Worm (Caenorhabditis elegans) whole organism, mixed stage, embryonic: ENCODE measurements around the gene B0310.2.

ENCODE experiments used
- blmp-1 ChIP-seq: fragments of 150-350 bp; optimal IDR thresholded peaks from 2 replicates; lab custom pipeline; 2014; ENCODE audit warnings: missing biosample characterization, missing genetic modification characterization
- ceh-39 ChIP-seq: fragments of 150-350 bp; optimal IDR thresholded peaks from 2 replicates; lab custom pipeline; 2014; ENCODE audit warnings: missing biosample characterization, missing genetic modification characterization
- ceh-43 ChIP-seq: fragments of 200-800 bp; sonication (Bioruptor generic); optimal IDR thresholded peaks from 2 replicates; lab custom pipeline; 2018; ENCODE audit warnings: mild to moderate bottlenecking, missing genetic modification characterization, moderate library complexity, missing compliant biosample characterization
- ces-1 ChIP-seq: fragments of 150-350 bp; optimal IDR thresholded peaks from 2 replicates; lab custom pipeline; 2014; ENCODE audit warnings: missing biosample characterization, missing genetic modification reagents, missing genetic modification characterization
- cnd-1 ChIP-seq: fragments of 200-800 bp; sonication (Bioruptor generic); optimal IDR thresholded peaks from 2 replicates; lab custom pipeline; 2018; ENCODE audit warnings: mild to moderate bottlenecking, missing genetic modification characterization, missing compliant biosample characterization
- drap-1 ChIP-seq: fragments of 200-800 bp; sonication (Bioruptor generic); optimal IDR thresholded peaks from 3 replicates; lab custom pipeline; 2018; ENCODE audit warnings: mild to moderate bottlenecking, missing genetic modification characterization, missing compliant biosample characterization
- elt-1 ChIP-seq: sonication (generic microtip); optimal IDR thresholded peaks from 2 replicates; lab custom pipeline; 2017; ENCODE audit warnings: missing genetic modification characterization, mild to moderate bottlenecking, missing compliant biosample characterization, antibody characterized with exemption, moderate library complexity, borderline replicate concordance; ENCODE audit not compliant: insufficient read depth
- elt-3 ChIP-seq: fragments of 150-350 bp; optimal IDR thresholded peaks from 2 replicates; lab custom pipeline; 2014; ENCODE audit warnings: missing biosample characterization, missing genetic modification characterization
- flh-1 ChIP-seq: fragments of 200-800 bp; sonication (Bioruptor generic); optimal IDR thresholded peaks from 2 replicates; lab custom pipeline; 2018; ENCODE audit warnings: mild to moderate bottlenecking, missing genetic modification characterization, moderate library complexity, missing compliant biosample characterization
- hlh-1 ChIP-seq: fragments of 150-350 bp; optimal IDR thresholded peaks from 2 replicates; lab custom pipeline; 2014; ENCODE audit warnings: missing biosample characterization, missing genetic modification reagents, missing genetic modification characterization
- lin-13 ChIP-seq: fragments of 150-350 bp; optimal IDR thresholded peaks from 2 replicates; lab custom pipeline; 2014; ENCODE audit warnings: missing biosample characterization, missing genetic modification characterization
- lin-32 ChIP-seq: fragments of 200-800 bp; sonication (Bioruptor generic); optimal IDR thresholded peaks from 2 replicates; lab custom pipeline; 2018; ENCODE audit warnings: mild to moderate bottlenecking, missing genetic modification characterization, missing compliant biosample characterization
- lsy-2 ChIP-seq: fragments of 150-350 bp; optimal IDR thresholded peaks from 2 replicates; lab custom pipeline; 2014; ENCODE audit warnings: missing biosample characterization, missing genetic modification characterization
- mab-5 ChIP-seq: fragments of 150-350 bp; optimal IDR thresholded peaks from 2 replicates; lab custom pipeline; 2014; ENCODE audit warnings: missing biosample characterization, missing genetic modification characterization
- mep-1 ChIP-seq: fragments of 150-350 bp; optimal IDR thresholded peaks from 2 replicates; lab custom pipeline; 2017; ENCODE audit warnings: missing biosample characterization, missing genetic modification reagents, missing genetic modification characterization, inconsistent platforms
- nhr-2 ChIP-seq: fragments of 150-350 bp; optimal IDR thresholded peaks from 2 replicates; lab custom pipeline; 2014; ENCODE audit warnings: missing biosample characterization, missing genetic modification characterization
- nhr-237 ChIP-seq: fragments of 150-350 bp; optimal IDR thresholded peaks from 2 replicates; lab custom pipeline; 2014; ENCODE audit warnings: missing biosample characterization, missing genetic modification characterization
- nhr-28 ChIP-seq: fragments of 150-350 bp; optimal IDR thresholded peaks from 2 replicates; lab custom pipeline; 2014; ENCODE audit warnings: missing biosample characterization, missing genetic modification characterization
- pha-4 ChIP-seq: fragments of 150-350 bp; optimal IDR thresholded peaks from 2 replicates; lab custom pipeline; 2018; ENCODE audit warnings: missing biosample characterization, missing genetic modification reagents, missing genetic modification characterization
- sem-2 ChIP-seq: fragments of 200-800 bp; sonication (Bioruptor generic); optimal IDR thresholded peaks from 2 replicates; lab custom pipeline; 2018; ENCODE audit warnings: mild to moderate bottlenecking, missing genetic modification characterization, missing compliant biosample characterization
- snpc-4 ChIP-seq: fragments of 150-350 bp; optimal IDR thresholded peaks from 2 replicates; lab custom pipeline; 2014; ENCODE audit warnings: missing biosample characterization, missing genetic modification characterization
- sptf-1 ChIP-seq: sonication (generic microtip); optimal IDR thresholded peaks from 2 replicates; lab custom pipeline; 2017; ENCODE audit warnings: mild to moderate bottlenecking, missing genetic modification characterization, moderate library complexity, missing compliant biosample characterization
- unc-120 ChIP-seq: sonication (generic microtip); optimal IDR thresholded peaks from 2 replicates; lab custom pipeline; 2017; ENCODE audit warnings: missing genetic modification characterization, missing compliant biosample characterization; ENCODE audit not compliant: poor library complexity, severe bottlenecking
- unc-39 ChIP-seq: fragments of 150-350 bp; optimal IDR thresholded peaks from 2 replicates; lab custom pipeline; 2014; ENCODE audit warnings: missing biosample characterization, missing genetic modification characterization
- unc-62 ChIP-seq: fragments of 150-350 bp; optimal IDR thresholded peaks from 2 replicates; lab custom pipeline; 2014; ENCODE audit warnings: missing biosample characterization, missing genetic modification reagents, missing genetic modification characterization
- zip-8 ChIP-seq: fragments of 150-350 bp; optimal IDR thresholded peaks from 2 replicates; lab custom pipeline; 2014; ENCODE audit warnings: missing biosample characterization, missing genetic modification characterization
- ztf-11 ChIP-seq: fragments of 150-350 bp; optimal IDR thresholded peaks from 2 replicates; lab custom pipeline; 2014; ENCODE audit warnings: missing biosample characterization, missing genetic modification characterization

Gene B0310.2

ce11 chrX:520881-521280 lies 14.1 kb upstream of the B0310.2 start, which contains the start of gene B0310.3:
Gene B0310.3 (minus strand): TSS chrX:520981.
- no peak for TF ChIP-seq ztf-11 (tag; lab: Kevin White, UChicago)
- TF ChIP-seq, all 35 proteins: peak for 0

- TF ChIP-seq snpc-4 (tag; lab: Kevin White, UChicago) = no peak
- no peak for TF ChIP-seq lin-13 (tag; lab: Kevin White, UChicago)
Observed at ce11 chrX:514023-514422, 7.3 kb upstream of the B0310.2 start.

- TF ChIP-seq lin-32 (GFP tag; lab: Kevin White, UChicago) = no peak
Observed at ce11 chrX:505014-505413, 1.7 kb downstream of the B0310.2 start.

ce11 chrX:504046-504843 lies 2.5 kb downstream of the B0310.2 start:
- TF ChIP-seq lsy-2 (tag; lab: Kevin White, UChicago) = peak; percentile 43
- TF ChIP-seq sptf-1 (tag; lab: Kevin White, UChicago) = no peak
- TF ChIP-seq elt-1 (tag; lab: Kevin White, UChicago) = peak; percentile 40

- TF ChIP-seq blmp-1 (tag; lab: Kevin White, UChicago) (no peak), mep-1 (tag; lab: Kevin White, UChicago) (no peak), hlh-1 (tag; lab: Kevin White, UChicago) (no peak), unc-62 (GFP tag; lab: Kevin White, UChicago) (peak; percentile 2), ceh-39 (no peak), unc-120 (tag; lab: Kevin White, UChicago) (no peak)
- TF ChIP-seq, all 35 proteins: peak for 1
Observed at ce11 chrX:498640-499039, 8.1 kb downstream of the B0310.2 start.

- TF ChIP-seq cnd-1 (tag; lab: Kevin White, UChicago) (no peak), nhr-237 (no peak), snpc-4 (tag; lab: Kevin White, UChicago) (no peak), elt-1 (tag; lab: Kevin White, UChicago) (no peak), ceh-43 (GFP tag; lab: Kevin White, UChicago) (no peak), nhr-2 (tag; lab: Kevin White, UChicago) (no peak), mab-5 (tag; lab: Kevin White, UChicago) (no peak)
Observed at ce11 chrX:496795-497194, 10.0 kb downstream of the B0310.2 start.

ce11 chrX:492919-493318 lies 13.8 kb downstream of the B0310.2 start, which contains the start of gene B0310.1:
Gene B0310.1 (plus strand): TSS chrX:493228.
- TF ChIP-seq ces-1 = no peak
- no peak for TF ChIP-seq drap-1 (GFP tag; lab: Kevin White, UChicago)
- no peak for TF ChIP-seq flh-1 (GFP tag; lab: Kevin White, UChicago)
- TF ChIP-seq mep-1 (tag; lab: Kevin White, UChicago) = no peak
- TF ChIP-seq sem-2 (GFP tag; lab: Kevin White, UChicago) = no peak
- TF ChIP-seq unc-62 (GFP tag; lab: Kevin White, UChicago) = peak; percentile 68
- TF ChIP-seq unc-120 (tag; lab: Kevin White, UChicago) = peak; percentile 66
- TF ChIP-seq nhr-2 (tag; lab: Kevin White, UChicago) = no peak
- TF ChIP-seq nhr-28 (tag; lab: Kevin White, UChicago) = no peak
- no peak for TF ChIP-seq mab-5 (tag; lab: Kevin White, UChicago)
- TF ChIP-seq cnd-1 (tag; lab: Kevin White, UChicago) = no peak
- no peak for TF ChIP-seq nhr-237
- no peak for TF ChIP-seq pha-4
- TF ChIP-seq unc-39 (tag; lab: Kevin White, UChicago) = no peak
- no peak for TF ChIP-seq ceh-43 (GFP tag; lab: Kevin White, UChicago)
- no peak for TF ChIP-seq ztf-11 (tag; lab: Kevin White, UChicago)
- no peak for TF ChIP-seq elt-3 (tag; lab: Kevin White, UChicago)
- TF ChIP-seq zip-8 = no peak
- TF ChIP-seq blmp-1 (tag; lab: Kevin White, UChicago) = no peak
- TF ChIP-seq hlh-1 (tag; lab: Kevin White, UChicago) = peak; percentile 79
- TF ChIP-seq lin-13 (tag; lab: Kevin White, UChicago) = no peak
- no peak for TF ChIP-seq sptf-1 (tag; lab: Kevin White, UChicago)
- no peak for TF ChIP-seq elt-1 (tag; lab: Kevin White, UChicago)
